Fruit fly (Drosophila melanogaster) whole organism, wandering third instar larva: ENCODE results near the gene inaF-D.

Experiments used
- Abd-B ChIP-seq: fragments of >200 bp; optimal IDR thresholded peaks from 2 replicates; lab custom pipeline; 2017; ENCODE audit warnings: missing biosample characterization, missing genetic modification characterization
- CG32264 ChIP-seq: fragments of 200-800 bp; sonication (Bioruptor generic); optimal IDR thresholded peaks from 2 replicates; lab custom pipeline; 2016; ENCODE audit warnings: missing biosample characterization, missing genetic modification characterization
- CG9705 ChIP-seq: fragments of 200-800 bp; sonication (Bioruptor generic); optimal IDR thresholded peaks from 2 replicates; lab custom pipeline; 2018; ENCODE audit warnings: missing biosample characterization, mild to moderate bottlenecking, missing genetic modification characterization
- CrebA ChIP-seq: fragments of 200-800 bp; sonication (Bioruptor generic); optimal IDR thresholded peaks from 2 replicates; lab custom pipeline; 2016; ENCODE audit warnings: missing biosample characterization, mild to moderate bottlenecking, missing genetic modification characterization, borderline replicate concordance
- Dfd ChIP-seq: fragments of >200 bp; optimal IDR thresholded peaks from 2 replicates; lab custom pipeline; 2017; ENCODE audit warnings: missing biosample characterization, missing genetic modification characterization
- Dif ChIP-seq: fragments of 200-275, 200-300 bp; sonication (Bioruptor generic); optimal IDR thresholded peaks from 2 replicates; lab custom pipeline; 2018; ENCODE audit warnings: missing biosample characterization, missing genetic modification characterization; ENCODE audit not compliant: partially characterized antibody
- GATAd ChIP-seq: sonication (Bioruptor generic); optimal IDR thresholded peaks from 2 replicates; lab custom pipeline; 2016; ENCODE audit warnings: missing biosample characterization, missing genetic modification characterization
- HLH106 ChIP-seq: fragments of 200-800 bp; optimal IDR thresholded peaks from 3 replicates; lab custom pipeline; 2019; ENCODE audit warnings: missing biosample characterization, mild to moderate bottlenecking, missing genetic modification characterization, moderate library complexity
- Hnf4 ChIP-seq: fragments of 200-800 bp; sonication (Bioruptor generic); optimal IDR thresholded peaks from 2 replicates; lab custom pipeline; 2016; ENCODE audit warnings: missing biosample characterization, mild to moderate bottlenecking, missing genetic modification characterization
- Hr78 ChIP-seq: fragments of >200 bp; optimal IDR thresholded peaks from 2 replicates; lab custom pipeline; 2017; ENCODE audit warnings: missing biosample characterization, missing genetic modification characterization
- Hr83 ChIP-seq: fragments of 200-300 bp; sonication (Bioruptor generic); optimal IDR thresholded peaks from 2 replicates; lab custom pipeline; 2016; ENCODE audit warnings: missing biosample characterization, mild to moderate bottlenecking, missing genetic modification characterization, moderate library complexity; ENCODE audit not compliant: poor library complexity, severe bottlenecking
- Jra ChIP-seq: sonication (Bioruptor generic); optimal IDR thresholded peaks from 2 replicates; lab custom pipeline; 2016; ENCODE audit warnings: missing biosample characterization, missing genetic modification characterization
- Mio ChIP-seq: sonication (Bioruptor generic); optimal IDR thresholded peaks from 2 replicates; lab custom pipeline; 2016; ENCODE audit warnings: missing biosample characterization, missing genetic modification characterization
- Myc ChIP-seq: fragments of >200 bp; optimal IDR thresholded peaks from 2 replicates; lab custom pipeline; 2017
- N ChIP-seq: fragments of >200 bp; optimal IDR thresholded peaks from 2 replicates; lab custom pipeline; 2018; ENCODE audit warnings: missing biosample characterization, missing external identifiers, missing genetic modification characterization
- OdsH ChIP-seq: fragments of 200-800 bp; sonication (Bioruptor generic); optimal IDR thresholded peaks from 2 replicates; lab custom pipeline; 2016; ENCODE audit warnings: missing biosample characterization, mild to moderate bottlenecking, missing genetic modification characterization
- Rel ChIP-seq, 2 experiments: fragments of 200-800 bp; sonication (Bioruptor generic) in 1 of 2; optimal IDR thresholded peaks; 2 replicates in 1 of 2; 3 replicates in 1 of 2; lab custom pipeline; 2016 to 2019; ENCODE audit warnings: mild to moderate bottlenecking in 2 of 2, missing biosample characterization in 2 of 2, missing genetic modification characterization in 2 of 2, moderate library complexity in 1 of 2
- Sp1 ChIP-seq: fragments of 200-800 bp; sonication (Bioruptor generic); optimal IDR thresholded peaks from 3 replicates; lab custom pipeline; 2019; ENCODE audit warnings: missing biosample characterization, mild to moderate bottlenecking, missing genetic modification characterization, moderate library complexity
- Vsx2 ChIP-seq: fragments of 200-300, 225-300 bp; sonication (Bioruptor generic); optimal IDR thresholded peaks from 2 replicates; lab custom pipeline; 2018; ENCODE audit warnings: missing biosample characterization, missing genetic modification characterization; ENCODE audit not compliant: partially characterized antibody
- br ChIP-seq: fragments of 200-800 bp; sonication (Bioruptor generic); optimal IDR thresholded peaks from 2 replicates; lab custom pipeline; 2016; ENCODE audit warnings: missing biosample characterization, missing genetic modification characterization
- brk ChIP-seq: fragments of 200-800 bp; sonication (Bioruptor generic); optimal IDR thresholded peaks from 2 replicates; lab custom pipeline; 2016; ENCODE audit warnings: missing biosample characterization, mild to moderate bottlenecking, missing genetic modification characterization
- dl ChIP-seq, 2 experiments: fragments of 175-275, 200-275 bp in 1 of 2; fragments of 200-275 bp in 1 of 2; sonication (Bioruptor generic); optimal IDR thresholded peaks; lab custom pipeline; 2018; ENCODE audit warnings: mild to moderate bottlenecking in 2 of 2, missing biosample characterization in 2 of 2, missing genetic modification characterization in 2 of 2, moderate library complexity in 2 of 2; ENCODE audit not compliant: partially characterized antibody in 2 of 2, insufficient read depth in 1 of 2
- dmrt93B ChIP-seq: fragments of 200-800 bp; sonication (Bioruptor generic); optimal IDR thresholded peaks from 2 replicates; lab custom pipeline; 2018; ENCODE audit warnings: missing biosample characterization, mild to moderate bottlenecking, missing genetic modification characterization
- dsf ChIP-seq: sonication (Bioruptor generic); optimal IDR thresholded peaks from 2 replicates; lab custom pipeline; 2016; ENCODE audit warnings: missing biosample characterization, missing genetic modification characterization, borderline replicate concordance
- ey ChIP-seq: fragments of 200-800 bp; sonication (Bioruptor generic); optimal IDR thresholded peaks from 2 replicates; lab custom pipeline; 2016; ENCODE audit warnings: missing biosample characterization, missing genetic modification characterization
- foxo ChIP-seq, 2 experiments: fragments of 200-800 bp; sonication (Bioruptor generic); optimal IDR thresholded peaks; 2 replicates in 1 of 2; 3 replicates in 1 of 2; lab custom pipeline; 2016 to 2017; ENCODE audit warnings: missing biosample characterization in 2 of 2, missing genetic modification characterization in 2 of 2
- fru ChIP-seq: fragments of 200-800 bp; sonication (Bioruptor generic); optimal IDR thresholded peaks from 3 replicates; lab custom pipeline; 2016; ENCODE audit warnings: missing biosample characterization, mild to moderate bottlenecking, missing genetic modification characterization
- h ChIP-seq: fragments of 200-800 bp; sonication (Bioruptor generic); optimal IDR thresholded peaks from 3 replicates; lab custom pipeline; 2016; ENCODE audit warnings: missing biosample characterization, mild to moderate bottlenecking, missing genetic modification characterization
- jim ChIP-seq: fragments of 175-275, 200-325 bp; sonication (Bioruptor generic); optimal IDR thresholded peaks from 2 replicates; lab custom pipeline; 2016; ENCODE audit warnings: missing biosample characterization, mild to moderate bottlenecking, missing genetic modification characterization
- lola ChIP-seq: fragments of >200 bp; optimal IDR thresholded peaks from 2 replicates; lab custom pipeline; 2017; ENCODE audit warnings: missing biosample characterization, missing genetic modification characterization
- pan ChIP-seq: fragments of >200 bp; optimal IDR thresholded peaks from 2 replicates; lab custom pipeline; 2017
- psq ChIP-seq: fragments of 200-800 bp; sonication (Bioruptor generic); optimal IDR thresholded peaks from 3 replicates; lab custom pipeline; 2017; ENCODE audit warnings: missing biosample characterization, mild to moderate bottlenecking, missing genetic modification characterization, moderate library complexity
- rgr ChIP-seq: fragments of 200-800 bp; sonication (Bioruptor generic); optimal IDR thresholded peaks from 3 replicates; lab custom pipeline; 2016; ENCODE audit warnings: missing biosample characterization, mild to moderate bottlenecking, missing genetic modification characterization
- sage ChIP-seq: fragments of 200-800 bp; sonication (Bioruptor generic); optimal IDR thresholded peaks from 2 replicates; lab custom pipeline; 2016; ENCODE audit warnings: missing biosample characterization, mild to moderate bottlenecking, missing genetic modification characterization
- sv ChIP-seq: fragments of 200-800 bp; sonication (Bioruptor generic); optimal IDR thresholded peaks from 3 replicates; lab custom pipeline; 2016; ENCODE audit warnings: missing biosample characterization, missing genetic modification characterization
- tai ChIP-seq: sonication (Bioruptor generic); optimal IDR thresholded peaks from 2 replicates; lab custom pipeline; 2016; ENCODE audit warnings: missing biosample characterization, missing genetic modification characterization
- usp ChIP-seq: fragments of >200 bp; optimal IDR thresholded peaks from 2 replicates; lab custom pipeline; 2017; ENCODE audit warnings: missing biosample characterization, missing genetic modification characterization
- woc ChIP-seq: sonication (Bioruptor generic); optimal IDR thresholded peaks from 2 replicates; lab custom pipeline; 2016; ENCODE audit warnings: missing biosample characterization, mild to moderate bottlenecking, missing genetic modification characterization

The inaF-D gene

dm6 chrX:11680405-11680804 lies 48.5 kb downstream of the inaF-D start:
- no peak for TF ChIP-seq Mio
- TF ChIP-seq lola = no peak
- TF ChIP-seq sage = no peak
- TF ChIP-seq, all 38 proteins: peak for 0

- no peak for TF ChIP-seq Abd-B (GFP tag; lab: Kevin White, UChicago)
- peak; percentile 20 for TF ChIP-seq h (GFP tag; lab: Kevin White, UChicago)
- TF ChIP-seq Hr78 (GFP tag; lab: Kevin White, UChicago) = no peak
- TF ChIP-seq fru (GFP tag; lab: Kevin White, UChicago) = peak; percentile 55
- TF ChIP-seq CG9705 = no peak
- no peak for TF ChIP-seq GATAd
- peak; percentile 24 for TF ChIP-seq rgr
- no peak for TF ChIP-seq Mio
- no peak for TF ChIP-seq CrebA
- peak; percentile 45 for TF ChIP-seq OdsH (GFP tag; lab: Kevin White, UChicago)
- no peak for TF ChIP-seq lola
- no peak for TF ChIP-seq N (GFP tag; lab: Kevin White, UChicago)
- no peak for TF ChIP-seq Dfd
- no peak for TF ChIP-seq dl (GFP tag; optimal IDR thresholded peaks at IDR 0.05; lab: Kevin White, UChicago; ENCODE audit: insufficient read depth in 1 of 2, partially characterized antibody in 2 of 2)
- no peak for TF ChIP-seq usp (GFP tag; lab: Kevin White, UChicago)
- no peak for TF ChIP-seq pan (lab: Kevin White, UChicago)
- TF ChIP-seq Vsx2 (GFP tag; lab: Kevin White, UChicago) = no peak
- TF ChIP-seq woc (GFP tag; lab: Kevin White, UChicago) = peak; percentile 12
- no peak for TF ChIP-seq Hnf4 (GFP tag; lab: Kevin White, UChicago)
- TF ChIP-seq dsf = no peak
- no peak for TF ChIP-seq Myc (lab: Kevin White, UChicago)
- no peak for TF ChIP-seq sv (GFP tag; lab: Kevin White, UChicago)
- no peak for TF ChIP-seq Rel (GFP tag; optimal IDR thresholded peaks at IDR 0.05; lab: Kevin White, UChicago)
- TF ChIP-seq Rel (tag; optimal IDR thresholded peaks at IDR 0.05; lab: Kevin White, UChicago) = no peak
- TF ChIP-seq Jra (GFP tag; lab: Kevin White, UChicago) = no peak
- TF ChIP-seq sage = no peak
- TF ChIP-seq Dif = no peak
- TF ChIP-seq jim (GFP tag; lab: Kevin White, UChicago) = no peak
- TF ChIP-seq dmrt93B (GFP tag; lab: Kevin White, UChicago) = no peak
- no peak for TF ChIP-seq ey (GFP tag; lab: Kevin White, UChicago)
- TF ChIP-seq Sp1 (GFP tag; lab: Kevin White, UChicago) = no peak
- TF ChIP-seq HLH106 = peak; percentile 10
- no peak for TF ChIP-seq tai (GFP tag; lab: Kevin White, UChicago)
- TF ChIP-seq psq (GFP tag; lab: Kevin White, UChicago) = peak; percentile 28
- TF ChIP-seq foxo (GFP tag; optimal IDR thresholded peaks at IDR 0.05; lab: Kevin White, UChicago) = peak in 1 of 2 experiments; percentile 27
- TF ChIP-seq brk = no peak
- TF ChIP-seq Hr83 (GFP tag; lab: Kevin White, UChicago) = no peak
- TF ChIP-seq CG32264 = no peak
- peak; percentile 25 for TF ChIP-seq br
Observed at dm6 chrX:11679461-11679860, 49.4 kb downstream of the inaF-D start.

dm6 chrX:11678539-11679040 lies 50.3 kb downstream of the inaF-D start, which contains the start of the genes Vlet and bif:
Gene Vlet, minus strand, starts transcription at chrX:11678589.
Gene bif, plus strand, starts transcription at chrX:11678970.
- no peak for TF ChIP-seq dsf
- peak; percentile 68 for TF ChIP-seq rgr
- TF ChIP-seq h (GFP tag; lab: Kevin White, UChicago) = peak; percentile 31
- no peak for TF ChIP-seq Rel (GFP tag; optimal IDR thresholded peaks at IDR 0.05; lab: Kevin White, UChicago)
- no peak for TF ChIP-seq Rel (tag; optimal IDR thresholded peaks at IDR 0.05; lab: Kevin White, UChicago)
- no peak for TF ChIP-seq Myc (lab: Kevin White, UChicago)
- no peak for TF ChIP-seq GATAd
- TF ChIP-seq Hnf4 (GFP tag; lab: Kevin White, UChicago) = no peak
- TF ChIP-seq Dfd = no peak
- no peak for TF ChIP-seq CG9705
- no peak for TF ChIP-seq lola
- TF ChIP-seq brk = no peak
- TF ChIP-seq Hr78 (GFP tag; lab: Kevin White, UChicago) = no peak
- peak; percentile 18 for TF ChIP-seq br
- TF ChIP-seq pan (lab: Kevin White, UChicago) = no peak
- peak; percentile 38 for TF ChIP-seq Sp1 (GFP tag; lab: Kevin White, UChicago)
- TF ChIP-seq N (GFP tag; lab: Kevin White, UChicago) = no peak
- peak in 1 of 2 experiments; percentile 73 for TF ChIP-seq foxo (GFP tag; optimal IDR thresholded peaks at IDR 0.05; lab: Kevin White, UChicago)
- TF ChIP-seq dl (GFP tag; optimal IDR thresholded peaks at IDR 0.05; lab: Kevin White, UChicago; ENCODE audit: insufficient read depth in 1 of 2, partially characterized antibody in 2 of 2) = no peak
- peak; percentile 71 for TF ChIP-seq HLH106
- TF ChIP-seq psq (GFP tag; lab: Kevin White, UChicago) = peak; percentile 45
- TF ChIP-seq sage = peak; percentile 53
- TF ChIP-seq OdsH (GFP tag; lab: Kevin White, UChicago) = peak; percentile 34
- no peak for TF ChIP-seq Vsx2 (GFP tag; lab: Kevin White, UChicago)
- TF ChIP-seq Jra (GFP tag; lab: Kevin White, UChicago) = no peak
- TF ChIP-seq CG32264 = no peak
- TF ChIP-seq fru (GFP tag; lab: Kevin White, UChicago) = peak; percentile 46
- TF ChIP-seq jim (GFP tag; lab: Kevin White, UChicago) = no peak
- no peak for TF ChIP-seq usp (GFP tag; lab: Kevin White, UChicago)
- TF ChIP-seq dmrt93B (GFP tag; lab: Kevin White, UChicago) = peak; percentile 50
- no peak for TF ChIP-seq Mio
- no peak for TF ChIP-seq woc (GFP tag; lab: Kevin White, UChicago)
- no peak for TF ChIP-seq Dif
- no peak for TF ChIP-seq CrebA
- no peak for TF ChIP-seq Hr83 (GFP tag; lab: Kevin White, UChicago)
- TF ChIP-seq sv (GFP tag; lab: Kevin White, UChicago) = peak; percentile 11
- TF ChIP-seq ey (GFP tag; lab: Kevin White, UChicago) = peak; percentile 35
- no peak for TF ChIP-seq Abd-B (GFP tag; lab: Kevin White, UChicago)
